Fruit fly (Drosophila melanogaster): ENCODE measurements around the gene Krn.

Gene Krn

dm6 chr3L:17657728-17658379 lies 3.8 kb upstream of the Krn start (continued):
- TF ChIP-seq vfl (GFP tag; optimal IDR thresholded peaks at IDR 0.05): no peak
- no peak for TF ChIP-seq Awh (GFP tag; IDR thresholded peaks at IDR 0.05)
- TF ChIP-seq danr (GFP tag; IDR thresholded peaks at IDR 0.05): no peak
- TF ChIP-seq bsh (GFP tag; optimal IDR thresholded peaks at IDR 0.05): peak; percentile 61 to 64
- TF ChIP-seq hkb (optimal IDR thresholded peaks at IDR 0.05): no peak
- TF ChIP-seq hkb (GFP tag; IDR thresholded peaks at IDR 0.05): peak; percentile 44
- TF ChIP-seq HLH54F (GFP tag; optimal IDR thresholded peaks at IDR 0.05): peak; percentile 9
- TF ChIP-seq Gsc (GFP tag; IDR thresholded peaks at IDR 0.05): no peak
- TF ChIP-seq Rfx (GFP tag; IDR thresholded peaks at IDR 0.05): 0 out of 2 replicates have a peak, but pooled peaks have one; percentile 4
- no peak for TF ChIP-seq prd (optimal IDR thresholded peaks at IDR 0.05)
- peak; percentile 40; the same call in 1 of the 3 replicates for TF ChIP-seq prd (GFP tag; IDR thresholded peaks at IDR 0.05)
- TF ChIP-seq vnd (GFP tag; IDR thresholded peaks at IDR 0.05; ENCODE audit: partially characterized antibody): no peak
- TF ChIP-seq phol (tag; optimal IDR thresholded peaks at IDR 0.05): peak; percentile 52
- no peak for TF ChIP-seq CG2129 (GFP tag; IDR thresholded peaks at IDR 0.05; ENCODE audit: partially characterized antibody)
- no peak for TF ChIP-seq Lim3 (GFP tag; IDR thresholded peaks at IDR 0.05)
- peak; percentile 37 for TF ChIP-seq lbe (GFP tag; optimal IDR thresholded peaks at IDR 0.05)
- TF ChIP-seq E2f2 (GFP tag; IDR thresholded peaks at IDR 0.05): peak; percentile 8; the same call in 1 of the 2 replicates
- no peak for TF ChIP-seq da (GFP tag; optimal IDR thresholded peaks at IDR 0.05)
- peak; percentile 4 for TF ChIP-seq CG33213 (GFP tag; optimal IDR thresholded peaks at IDR 0.05)
- no peak for TF ChIP-seq CG7963 (GFP tag; IDR thresholded peaks at IDR 0.05; ENCODE audit: partially characterized antibody)
- no peak for TF ChIP-seq CG3407 (GFP tag; optimal IDR thresholded peaks at IDR 0.05)
- no peak for TF ChIP-seq CG1832 (GFP tag; optimal IDR thresholded peaks at IDR 0.05)
- peak; percentile 89 for TF ChIP-seq CG11696 (GFP tag; IDR thresholded peaks at IDR 0.05)
- TF ChIP-seq run (tag; optimal IDR thresholded peaks at IDR 0.05): no peak
- no peak for TF ChIP-seq CG17186 (GFP tag; optimal IDR thresholded peaks at IDR 0.05)
- peak; percentile 36 for TF ChIP-seq CG6854 (GFP tag; optimal IDR thresholded peaks at IDR 0.05)
- TF ChIP-seq CG1792 (GFP tag; optimal IDR thresholded peaks at IDR 0.05): no peak
- no peak for TF ChIP-seq z (GFP tag; IDR thresholded peaks at IDR 0.05)
- peak; percentile 2 for TF ChIP-seq tin (GFP tag; optimal IDR thresholded peaks at IDR 0.05)
- TF ChIP-seq nau (GFP tag; optimal IDR thresholded peaks at IDR 0.05): no peak
- no peak for TF ChIP-seq eyg (GFP tag; optimal IDR thresholded peaks at IDR 0.05)
- TF ChIP-seq CG10543 (GFP tag; optimal IDR thresholded peaks at IDR 0.05): no peak
- TF ChIP-seq nerfin-2 (GFP tag; IDR thresholded peaks at IDR 0.05; ENCODE audit: partially characterized antibody): no peak
- TF ChIP-seq seq (GFP tag; IDR thresholded peaks at IDR 0.05): peak; percentile 46; the same call in 1 of the 2 replicates
- no peak for TF ChIP-seq hbn (GFP tag; IDR thresholded peaks at IDR 0.05; ENCODE audit: partially characterized antibody)
- TF ChIP-seq HmgD (GFP tag; optimal IDR thresholded peaks at IDR 0.05): no peak
- TF ChIP-seq CG42726 (GFP tag; IDR thresholded peaks at IDR 0.05; ENCODE audit: partially characterized antibody): no peak
- TF ChIP-seq CG15479 (GFP tag; optimal IDR thresholded peaks at IDR 0.05): peak; percentile 7
- no peak for TF ChIP-seq C15 (GFP tag; IDR thresholded peaks at IDR 0.05)
- no peak for TF ChIP-seq sisA (GFP tag; IDR thresholded peaks at IDR 0.05)
- no peak for TF ChIP-seq CG8089 (GFP tag; optimal IDR thresholded peaks at IDR 0.05)
- no peak for TF ChIP-seq Nf-YC (tag; optimal IDR thresholded peaks at IDR 0.05)
- no peak for TF ChIP-seq CG14014 (GFP tag; IDR thresholded peaks at IDR 0.05)
- no peak for TF ChIP-seq sr (GFP tag; IDR thresholded peaks at IDR 0.05)
- no peak for TF ChIP-seq Opbp (GFP tag; IDR thresholded peaks at IDR 0.05; ENCODE audit: partially characterized antibody)
- no peak for TF ChIP-seq tna (GFP tag; IDR thresholded peaks at IDR 0.05; ENCODE audit: partially characterized antibody)
- no peak for TF ChIP-seq lov (optimal IDR thresholded peaks at IDR 0.05)
- TF ChIP-seq lov (GFP tag; IDR thresholded peaks at IDR 0.05): no peak
- peak; percentile 16 for TF ChIP-seq NfI (GFP tag; optimal IDR thresholded peaks at IDR 0.05)
- TF ChIP-seq CG6683 (GFP tag; optimal IDR thresholded peaks at IDR 0.05): no peak
- peak; percentile 19 for TF ChIP-seq luna (GFP tag; optimal IDR thresholded peaks at IDR 0.05)

Data from whole organism, embryonic.